Worm (Caenorhabditis elegans): ENCODE results near the gene srp-2.

The srp-2 gene

DNA sequence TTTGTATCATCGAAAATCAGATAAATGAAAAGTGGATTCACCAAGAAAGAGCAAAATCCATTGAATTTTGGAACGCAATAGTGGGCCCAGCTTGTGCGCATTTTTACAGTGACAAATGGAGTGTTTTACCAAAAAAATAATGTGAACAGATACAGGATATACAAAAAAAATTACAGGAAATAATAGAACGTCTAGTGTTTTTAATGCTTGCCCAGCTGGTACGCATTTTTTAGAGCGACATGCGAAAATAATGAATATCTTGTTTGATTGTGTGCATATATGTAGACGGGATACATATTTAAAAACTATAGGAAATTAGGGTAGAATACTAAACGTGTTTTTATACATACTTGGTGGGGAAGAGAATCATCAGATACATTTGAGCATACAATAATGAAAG lies 26.3 kb upstream of the srp-2 start, which contains the start of gene srj-25:
Gene srj-25, minus strand, starts transcription at position 101 of the 400 bp plus-strand sequence.
- TF ChIP-seq nfya-1 (tag; optimal IDR thresholded peaks at IDR 0.05; ENCODE audit: insufficient read depth) (no peak), fkh-10 (GFP tag; optimal IDR thresholded peaks at IDR 0.05) (no peak), pha-4 (tag; optimal IDR thresholded peaks at IDR 0.05) (no peak), tbx-2 (tag; optimal IDR thresholded peaks at IDR 0.05) (no peak), ama-1 (optimal IDR thresholded peaks at IDR 0.05) (no peak), elt-1 (tag; optimal IDR thresholded peaks at IDR 0.05) (no peak), nhr-25 (tag; optimal IDR thresholded peaks at IDR 0.05) (no peak), elt-2 (tag; optimal IDR thresholded peaks at IDR 0.05) (no peak), nhr-11 (tag; optimal IDR thresholded peaks at IDR 0.05) (no peak), nhr-23 (tag; optimal IDR thresholded peaks at IDR 0.05) (no peak), fkh-2 (tag; optimal IDR thresholded peaks at IDR 0.05) (no peak), ceh-9 (tag; optimal IDR thresholded peaks at IDR 0.05) (no peak), lin-39 (tag; optimal IDR thresholded peaks at IDR 0.05) (no peak), ZK546.5 (tag; optimal IDR thresholded peaks at IDR 0.05) (no peak), nhr-77 (tag; optimal IDR thresholded peaks at IDR 0.05) (no peak), mml-1 (tag; optimal IDR thresholded peaks at IDR 0.05) (no peak), R02D3.7 (tag; optimal IDR thresholded peaks at IDR 0.05) (no peak)

DNA sequence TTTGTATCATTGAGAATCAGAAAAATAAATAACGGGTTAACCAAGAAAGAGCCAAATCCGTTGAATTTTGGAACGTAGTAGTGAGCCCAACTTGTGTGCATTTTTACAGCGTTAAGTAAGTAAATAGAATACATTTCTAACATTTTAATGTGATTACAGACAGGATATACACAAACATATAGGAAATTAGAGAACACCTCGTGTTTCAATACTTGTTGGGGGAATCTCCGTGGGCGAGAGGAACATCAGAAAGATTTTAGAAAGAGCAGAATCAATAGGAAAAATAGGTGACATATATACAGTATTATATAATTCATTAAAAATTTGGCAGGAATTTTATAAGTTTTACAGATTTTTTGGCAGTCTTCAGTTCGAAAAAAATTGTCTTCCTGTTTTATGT lies 23.7 kb upstream of the srp-2 start, which contains the start of gene srj-24:
Gene srj-24, minus strand, starts transcription at position 101 of the 400 bp plus-strand sequence.
- no peak for TF ChIP-seq pqm-1 (tag; optimal IDR thresholded peaks at IDR 0.05)

DNA sequence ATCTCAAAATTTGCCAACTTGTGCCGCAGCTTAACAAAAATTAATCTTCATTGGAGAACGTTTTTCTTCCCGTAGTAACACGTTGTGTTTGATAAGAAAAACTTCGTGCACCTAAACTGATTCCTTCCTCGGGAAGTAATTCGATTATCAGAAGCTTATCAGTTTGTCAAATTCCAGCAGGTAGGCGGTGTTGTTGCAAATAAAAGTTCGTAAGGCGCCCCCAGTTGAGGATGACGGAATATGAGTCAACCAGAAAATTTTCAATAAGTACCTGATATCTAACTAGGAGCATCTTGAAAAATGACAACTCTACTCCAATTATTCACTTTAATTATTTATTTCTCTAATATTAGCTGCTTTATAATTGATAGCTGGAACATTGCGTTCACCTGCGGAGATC lies 20.6 kb upstream of the srp-2 start, which contains the start of gene C05E4.7:
Gene C05E4.7, plus strand, starts transcription at position 301 of the 400 bp plus-strand sequence.
- no peak for TF ChIP-seq fos-1 (tag; optimal IDR thresholded peaks at IDR 0.05)
- TF ChIP-seq nhr-43 (tag; optimal IDR thresholded peaks at IDR 0.05; ENCODE audit: poor library complexity, severe bottlenecking): no peak
- TF ChIP-seq nhr-25 (tag; optimal IDR thresholded peaks at IDR 0.05): no peak
- no peak for TF ChIP-seq daf-12 (tag; optimal IDR thresholded peaks at IDR 0.05)
- no peak for TF ChIP-seq ceh-9 (tag; optimal IDR thresholded peaks at IDR 0.05)
- no peak for TF ChIP-seq pqm-1 (tag; optimal IDR thresholded peaks at IDR 0.05)
- no peak for TF ChIP-seq ztf-4 (tag; optimal IDR thresholded peaks at IDR 0.05)

DNA sequence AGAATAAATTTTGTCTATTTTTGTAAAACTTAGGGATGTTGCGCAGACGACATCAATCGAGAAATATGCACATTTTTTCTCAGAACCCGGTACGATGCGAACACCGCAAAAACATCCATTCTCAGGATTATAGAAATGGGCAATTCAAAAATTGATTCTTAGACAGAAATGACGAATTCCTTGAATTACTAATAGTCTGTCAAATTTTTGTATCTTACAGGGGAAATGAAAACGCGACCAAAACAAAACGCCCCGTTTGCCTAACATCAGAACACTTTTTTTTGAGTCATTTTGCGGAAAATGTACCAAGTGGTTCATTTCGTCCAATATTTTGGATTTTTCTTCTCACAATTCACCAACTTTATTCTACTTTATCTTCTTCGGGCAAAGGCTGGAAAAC lies 19.1 kb upstream of the srp-2 start, which contains the start of gene str-134:
Gene str-134, plus strand, starts transcription at position 301 of the 400 bp plus-strand sequence.
- TF ChIP-seq sea-2 (GFP tag; optimal IDR thresholded peaks at IDR 0.05) (no peak), nhr-237 (tag; optimal IDR thresholded peaks at IDR 0.05) (no peak), zag-1 (tag; optimal IDR thresholded peaks at IDR 0.05) (no peak), fos-1 (tag; optimal IDR thresholded peaks at IDR 0.05) (no peak), nhr-11 (tag; optimal IDR thresholded peaks at IDR 0.05) (no peak), R02D3.7 (tag; optimal IDR thresholded peaks at IDR 0.05) (no peak), nhr-77 (tag; optimal IDR thresholded peaks at IDR 0.05) (no peak), ztf-4 (tag; optimal IDR thresholded peaks at IDR 0.05) (no peak), ceh-28 (tag; optimal IDR thresholded peaks at IDR 0.05) (no peak), tbx-2 (tag; optimal IDR thresholded peaks at IDR 0.05) (no peak), snpc-4 (tag; optimal IDR thresholded peaks at IDR 0.05) (no peak), nhr-43 (tag; optimal IDR thresholded peaks at IDR 0.05; ENCODE audit: poor library complexity, severe bottlenecking) (no peak), elt-3 (tag; optimal IDR thresholded peaks at IDR 0.05) (no peak), fkh-2 (tag; optimal IDR thresholded peaks at IDR 0.05) (no peak), nhr-23 (tag; optimal IDR thresholded peaks at IDR 0.05) (no peak), lsy-12 (tag; optimal IDR thresholded peaks at IDR 0.05) (no peak), hmg-11 (tag; optimal IDR thresholded peaks at IDR 0.05) (no peak)

DNA sequence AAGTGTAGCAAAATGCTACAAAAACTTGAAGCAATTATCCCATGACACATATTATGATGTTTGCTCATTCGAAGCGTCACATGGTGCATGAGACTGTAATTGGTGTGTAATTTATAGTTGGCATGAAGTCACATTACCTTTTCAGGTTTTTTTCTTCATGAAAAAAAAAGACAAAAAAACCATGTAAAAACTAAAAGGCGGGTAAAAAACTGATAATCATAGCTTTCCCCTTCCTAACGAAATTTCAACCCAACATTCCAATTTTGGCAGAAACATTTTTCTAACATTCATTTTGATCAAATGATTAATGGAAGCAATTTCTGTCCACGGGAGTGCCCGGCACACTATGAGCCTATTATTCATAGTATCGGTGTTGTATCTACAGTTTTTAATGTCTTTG lies 14.4 kb upstream of the srp-2 start, which contains the start of gene sri-4:
Gene sri-4, plus strand, starts transcription at position 301 of the 400 bp plus-strand sequence.
- TF ChIP-seq jun-1 (tag; optimal IDR thresholded peaks at IDR 0.05): no peak
- no peak for TF ChIP-seq hmg-11 (tag; optimal IDR thresholded peaks at IDR 0.05)
- TF ChIP-seq ceh-28 (tag; optimal IDR thresholded peaks at IDR 0.05): no peak
- TF ChIP-seq skn-1 (tag; optimal IDR thresholded peaks at IDR 0.05): no peak
- no peak for TF ChIP-seq ceh-16 (tag; optimal IDR thresholded peaks at IDR 0.05)
- no peak for TF ChIP-seq snpc-4 (tag; optimal IDR thresholded peaks at IDR 0.05)
- TF ChIP-seq ztf-11 (tag; optimal IDR thresholded peaks at IDR 0.05): no peak
- no peak for TF ChIP-seq nhr-12 (tag; optimal IDR thresholded peaks at IDR 0.05)
- no peak for TF ChIP-seq tbx-2 (tag; optimal IDR thresholded peaks at IDR 0.05)
- TF ChIP-seq pha-4 (tag; optimal IDR thresholded peaks at IDR 0.05): no peak
- TF ChIP-seq ceh-82 (tag; optimal IDR thresholded peaks at IDR 0.05): no peak
- TF ChIP-seq egl-5 (tag; optimal IDR thresholded peaks at IDR 0.05): no peak
- TF ChIP-seq aly-2 (tag; optimal IDR thresholded peaks at IDR 0.05): no peak
- no peak for TF ChIP-seq nhr-43 (tag; optimal IDR thresholded peaks at IDR 0.05; ENCODE audit: poor library complexity, severe bottlenecking)
